Worm (Caenorhabditis elegans): ENCODE data around the gene Y43F8C.6.

DNA sequence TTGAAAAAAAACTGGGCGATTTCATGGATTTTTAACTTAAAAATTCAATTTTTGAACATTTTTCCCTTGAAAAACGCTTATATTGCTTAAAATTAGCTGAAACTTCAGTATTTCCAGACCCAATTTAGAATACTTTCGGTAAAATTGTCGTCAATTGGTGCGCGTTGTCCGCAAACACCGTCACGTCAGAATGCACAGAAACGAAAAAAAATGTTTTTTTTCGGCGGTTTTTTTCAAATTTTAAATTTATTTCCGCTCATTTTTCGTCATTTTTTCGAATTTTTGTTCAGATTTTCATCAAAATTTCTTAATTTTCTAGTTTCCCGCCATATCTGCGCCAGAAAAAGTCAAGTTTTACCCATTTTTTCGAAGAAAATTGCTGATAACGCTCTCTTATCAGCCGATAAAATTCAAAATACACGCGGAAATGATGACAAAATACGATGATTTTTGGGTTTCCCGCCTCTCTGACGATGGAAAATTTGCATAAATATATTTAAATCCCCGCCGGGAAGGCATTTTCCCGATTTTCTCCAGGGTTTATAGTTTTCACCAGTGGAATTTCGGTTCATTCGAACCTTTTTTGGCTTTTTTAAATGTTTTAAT lies 32.7 kb upstream of the Y43F8C.6 start:
- TF ChIP-seq snpc-4 (GFP tag; optimal IDR thresholded peaks at IDR 0.05) (no peak), snpc-4 (tag; optimal IDR thresholded peaks at IDR 0.05) (no peak), unc-62 (GFP tag; optimal IDR thresholded peaks at IDR 0.05) (no peak), ztf-26 (tag; optimal IDR thresholded peaks at IDR 0.05) (no peak), F39B2.1 (GFP tag; IDR thresholded peaks at IDR 0.05) (no peak), ekl-4 (GFP tag; IDR thresholded peaks at IDR 0.05) (no peak), tlf-1 (GFP tag; optimal IDR thresholded peaks at IDR 0.05) (no peak), him-1 (tag; optimal IDR thresholded peaks at IDR 0.05) (no peak), nfya-2 (GFP tag; IDR thresholded peaks at IDR 0.05) (no peak), ama-1 (optimal IDR thresholded peaks at IDR 0.05) (no peak), ama-1 (GFP tag; optimal IDR thresholded peaks at IDR 0.05) (no peak)

All from whole organism, young adult.